Worm (Caenorhabditis elegans): ENCODE data around the gene F38B6.2.

DNA sequence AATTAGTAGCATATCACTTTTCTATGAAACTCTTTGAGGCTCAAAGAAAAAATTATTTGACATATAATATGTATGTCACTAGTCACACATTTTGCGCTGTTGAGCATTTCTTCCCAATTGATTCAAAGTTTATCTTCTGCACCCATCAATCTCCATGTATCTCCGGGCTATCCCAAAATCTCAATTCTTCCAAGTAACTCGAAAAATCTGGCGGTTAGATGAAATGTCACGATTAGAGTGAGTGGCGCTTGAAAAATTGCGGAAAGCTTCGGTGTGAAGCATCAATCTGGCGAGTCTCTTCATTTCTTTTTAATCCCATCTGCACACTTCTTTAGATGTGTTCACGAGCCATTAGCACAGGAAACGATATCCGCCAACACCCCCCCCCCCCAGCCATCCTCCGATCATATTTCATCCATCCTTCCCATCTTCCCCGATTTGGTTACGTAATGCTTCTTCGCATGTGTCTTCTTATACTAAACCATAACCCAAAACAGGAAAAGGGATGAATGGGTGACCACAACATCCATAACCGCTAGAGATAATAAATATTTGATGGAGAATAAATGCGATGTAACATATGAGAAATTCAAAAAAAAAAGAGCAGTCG, 9.3 kb upstream of the F38B6.2 start:
- TF ChIP-seq mdl-1 (tag; optimal IDR thresholded peaks at IDR 0.05): no peak
- TF ChIP-seq tbx-2 (tag; optimal IDR thresholded peaks at IDR 0.05): no peak

Measured in whole organism, L3 larva.